Worm (Caenorhabditis elegans) whole organism, mixed stage, embryonic: ENCODE results near the gene F35H8.2.

ENCODE experiments used
- bed-3 ChIP-seq: fragments of 200-800 bp; sonication (Bioruptor generic); optimal IDR thresholded peaks from 3 replicates; lab custom pipeline; 2018; ENCODE audit warnings: mild to moderate bottlenecking, missing genetic modification characterization, moderate library complexity, missing compliant biosample characterization
- ceh-39 ChIP-seq: fragments of 150-350 bp; optimal IDR thresholded peaks from 2 replicates; lab custom pipeline; 2014; ENCODE audit warnings: missing biosample characterization, missing genetic modification characterization
- ceh-83 ChIP-seq: fragments of 200-800 bp; sonication (Bioruptor generic); optimal IDR thresholded peaks from 2 replicates; lab custom pipeline; 2018; ENCODE audit warnings: mild to moderate bottlenecking, missing genetic modification characterization, missing compliant biosample characterization
- cnd-1 ChIP-seq: fragments of 200-800 bp; sonication (Bioruptor generic); optimal IDR thresholded peaks from 2 replicates; lab custom pipeline; 2018; ENCODE audit warnings: mild to moderate bottlenecking, missing genetic modification characterization, missing compliant biosample characterization
- drap-1 ChIP-seq: fragments of 200-800 bp; sonication (Bioruptor generic); optimal IDR thresholded peaks from 3 replicates; lab custom pipeline; 2018; ENCODE audit warnings: mild to moderate bottlenecking, missing genetic modification characterization, missing compliant biosample characterization
- elt-1 ChIP-seq: sonication (generic microtip); optimal IDR thresholded peaks from 2 replicates; lab custom pipeline; 2017; ENCODE audit warnings: missing genetic modification characterization, mild to moderate bottlenecking, missing compliant biosample characterization, antibody characterized with exemption, moderate library complexity, borderline replicate concordance; ENCODE audit not compliant: insufficient read depth
- flh-1 ChIP-seq: fragments of 200-800 bp; sonication (Bioruptor generic); optimal IDR thresholded peaks from 2 replicates; lab custom pipeline; 2018; ENCODE audit warnings: mild to moderate bottlenecking, missing genetic modification characterization, moderate library complexity, missing compliant biosample characterization
- mep-1 ChIP-seq: fragments of 150-350 bp; optimal IDR thresholded peaks from 2 replicates; lab custom pipeline; 2017; ENCODE audit warnings: missing biosample characterization, missing genetic modification reagents, missing genetic modification characterization, inconsistent platforms
- nhr-237 ChIP-seq: fragments of 150-350 bp; optimal IDR thresholded peaks from 2 replicates; lab custom pipeline; 2014; ENCODE audit warnings: missing biosample characterization, missing genetic modification characterization
- nhr-28 ChIP-seq: fragments of 150-350 bp; optimal IDR thresholded peaks from 2 replicates; lab custom pipeline; 2014; ENCODE audit warnings: missing biosample characterization, missing genetic modification characterization
- nhr-76 ChIP-seq: sonication (generic microtip); optimal IDR thresholded peaks from 2 replicates; lab custom pipeline; 2017; ENCODE audit warnings: missing biosample characterization, missing genetic modification characterization
- pha-4 ChIP-seq: fragments of 150-350 bp; optimal IDR thresholded peaks from 2 replicates; lab custom pipeline; 2018; ENCODE audit warnings: missing biosample characterization, missing genetic modification reagents, missing genetic modification characterization
- snpc-4 ChIP-seq: fragments of 150-350 bp; optimal IDR thresholded peaks from 2 replicates; lab custom pipeline; 2014; ENCODE audit warnings: missing biosample characterization, missing genetic modification characterization
- sptf-1 ChIP-seq: sonication (generic microtip); optimal IDR thresholded peaks from 2 replicates; lab custom pipeline; 2017; ENCODE audit warnings: mild to moderate bottlenecking, missing genetic modification characterization, moderate library complexity, missing compliant biosample characterization
- tbx-8 ChIP-seq: fragments of 200-800 bp; sonication (Bioruptor generic); optimal IDR thresholded peaks from 2 replicates; lab custom pipeline; 2018; ENCODE audit warnings: mild to moderate bottlenecking, missing genetic modification characterization, moderate library complexity, missing compliant biosample characterization
- unc-120 ChIP-seq: sonication (generic microtip); optimal IDR thresholded peaks from 2 replicates; lab custom pipeline; 2017; ENCODE audit warnings: missing genetic modification characterization, missing compliant biosample characterization; ENCODE audit not compliant: poor library complexity, severe bottlenecking
- unc-39 ChIP-seq: fragments of 150-350 bp; optimal IDR thresholded peaks from 2 replicates; lab custom pipeline; 2014; ENCODE audit warnings: missing biosample characterization, missing genetic modification characterization
- ztf-11 ChIP-seq: fragments of 150-350 bp; optimal IDR thresholded peaks from 2 replicates; lab custom pipeline; 2014; ENCODE audit warnings: missing biosample characterization, missing genetic modification characterization

F35H8.2 gene

DNA sequence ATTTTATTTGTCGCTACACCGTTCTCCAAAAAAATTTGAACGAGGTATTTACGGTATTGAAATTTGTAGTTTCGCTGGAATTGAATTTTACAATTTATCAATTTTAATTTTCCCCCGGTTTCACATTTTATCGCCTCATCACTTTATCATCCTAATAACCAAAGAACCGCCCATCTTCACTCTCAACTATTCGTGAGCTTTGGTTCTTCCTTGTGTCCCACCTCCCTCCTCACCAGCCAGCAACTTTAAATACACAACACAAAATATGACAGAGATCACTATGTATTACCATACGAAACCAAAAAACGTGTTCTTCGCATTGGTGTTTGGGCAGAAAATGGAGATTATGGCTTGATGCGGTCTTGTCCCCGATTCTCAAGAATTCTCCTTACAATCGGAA lies 48.8 kb downstream of the F35H8.2 start:
- TF ChIP-seq elt-1 (tag; lab: Kevin White, UChicago), result no peak
- no peak for TF ChIP-seq unc-39
- no peak for TF ChIP-seq ceh-83 (GFP tag; lab: Kevin White, UChicago)
- TF ChIP-seq bed-3 (GFP tag; lab: Kevin White, UChicago), result no peak
- TF ChIP-seq sptf-1 (tag; lab: Kevin White, UChicago), result no peak
- TF ChIP-seq cnd-1, result no peak
- TF ChIP-seq drap-1 (GFP tag; lab: Kevin White, UChicago), result no peak
- TF ChIP-seq, all 35 proteins: peak for 0

DNA sequence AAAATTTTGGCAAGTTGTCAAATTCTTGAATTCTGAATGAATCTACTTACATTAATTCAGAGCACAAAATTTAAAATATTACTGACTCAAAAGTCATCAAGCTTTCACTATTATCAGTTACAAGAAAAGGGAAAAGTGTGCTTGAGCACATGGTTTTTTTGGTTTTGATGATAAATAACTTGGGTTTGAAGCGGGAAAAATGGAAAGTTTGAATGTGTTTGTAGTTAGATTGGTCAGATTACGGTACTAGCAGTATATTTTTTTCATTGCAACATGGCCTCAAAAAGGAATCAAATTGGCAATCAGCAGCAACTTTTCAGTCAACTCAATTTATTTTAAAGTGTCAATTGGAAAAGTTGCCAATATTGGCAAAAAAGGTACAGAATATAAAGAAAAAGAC lies 49.4 kb downstream of the F35H8.2 start:
- TF ChIP-seq ztf-11 (no peak), ceh-39 (tag; lab: Kevin White, UChicago) (no peak), nhr-237 (tag; lab: Kevin White, UChicago) (no peak), drap-1 (GFP tag; lab: Kevin White, UChicago) (no peak), snpc-4 (tag; lab: Kevin White, UChicago) (no peak)

DNA sequence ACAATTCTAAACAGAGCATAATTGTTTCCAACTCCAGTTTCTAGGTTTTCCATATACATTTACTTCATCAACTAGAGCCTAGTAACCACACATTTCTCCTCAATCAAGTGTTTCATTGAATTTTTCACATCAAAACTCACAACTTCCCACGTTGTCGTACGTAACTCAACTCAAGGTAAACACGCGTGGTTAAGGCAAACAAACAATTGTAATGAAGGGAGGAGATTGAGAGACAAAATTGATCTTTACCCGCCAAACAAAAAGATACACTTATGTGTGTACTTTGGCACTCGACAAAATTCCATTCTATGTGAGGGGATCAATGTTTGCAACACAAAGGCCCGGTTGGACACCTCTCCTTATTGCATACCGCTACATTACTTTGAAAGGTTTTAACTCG lies 50.0 kb downstream of the F35H8.2 start, which contains the start of gene nhr-19:
nhr-19 (minus strand) TSS at position 191 of the 400 bp plus-strand sequence.
- TF ChIP-seq pha-4, result peak; percentile 10
- TF ChIP-seq mep-1, result no peak

DNA sequence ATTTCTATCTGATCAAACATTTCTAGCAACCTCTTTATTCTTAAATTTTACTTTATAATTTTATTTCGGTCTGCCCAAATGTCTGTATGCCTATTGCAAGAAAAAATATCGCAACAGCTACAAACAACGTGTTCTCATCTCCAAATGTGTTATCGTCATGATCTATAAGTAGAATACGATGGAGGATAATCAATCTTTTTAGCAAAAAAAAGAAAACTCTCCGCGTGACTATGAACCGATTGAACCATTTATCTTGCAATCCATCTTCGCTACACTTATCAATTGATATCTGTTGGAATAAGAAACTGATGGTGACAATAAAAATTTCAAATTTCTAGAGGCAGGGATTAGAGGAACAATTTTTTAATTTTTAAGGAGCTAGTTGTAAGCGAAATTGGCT lies 50.7 kb downstream of the F35H8.2 start:
- TF ChIP-seq mep-1, result no peak
- peak; percentile 37 for TF ChIP-seq elt-1 (tag; lab: Kevin White, UChicago)
- no peak for TF ChIP-seq flh-1 (GFP tag; lab: Kevin White, UChicago)

DNA sequence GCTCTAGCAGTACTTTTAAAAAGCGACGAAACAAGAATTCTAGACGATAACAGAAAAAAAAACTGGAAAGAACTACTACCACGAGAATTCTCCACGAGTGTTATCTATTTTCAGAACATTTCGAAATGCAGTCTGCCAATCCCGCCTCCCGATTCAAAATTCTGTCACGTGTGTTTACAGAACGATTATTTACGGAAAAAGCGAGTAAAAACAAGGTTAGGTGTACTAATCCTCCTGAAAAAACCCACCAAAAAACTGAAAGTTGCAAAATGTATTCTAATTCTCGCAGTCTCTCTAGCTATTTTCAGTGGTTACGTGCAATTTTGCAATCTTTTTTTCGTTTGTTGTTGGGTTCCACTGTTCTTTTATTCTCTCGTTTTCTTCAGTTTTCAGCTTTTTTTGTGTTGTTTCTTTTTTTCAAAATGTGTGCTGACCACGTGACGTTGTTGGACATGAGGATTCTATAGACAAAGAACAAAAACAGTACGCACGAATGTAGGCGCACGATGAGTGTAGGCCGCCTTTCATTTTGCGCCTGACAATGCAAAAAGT lies 51.3 kb downstream of the F35H8.2 start:
- no peak for TF ChIP-seq unc-39
- no peak for TF ChIP-seq nhr-28 (tag; lab: Kevin White, UChicago)
- TF ChIP-seq elt-1 (tag; lab: Kevin White, UChicago), result no peak
- TF ChIP-seq ceh-39 (tag; lab: Kevin White, UChicago), result no peak
- TF ChIP-seq flh-1 (GFP tag; lab: Kevin White, UChicago), result no peak
- no peak for TF ChIP-seq tbx-8 (GFP tag; lab: Kevin White, UChicago)
- TF ChIP-seq mep-1, result no peak
- no peak for TF ChIP-seq ztf-11
- no peak for TF ChIP-seq nhr-76 (tag; lab: Kevin White, UChicago)
- no peak for TF ChIP-seq unc-120 (tag; lab: Kevin White, UChicago)
